Fruit fly (Drosophila melanogaster): ENCODE data around the gene p38a.
A peak's percentile ranks its signal among the peaks of the same experiment; 100 is the strongest.

Gene p38a

DNA sequence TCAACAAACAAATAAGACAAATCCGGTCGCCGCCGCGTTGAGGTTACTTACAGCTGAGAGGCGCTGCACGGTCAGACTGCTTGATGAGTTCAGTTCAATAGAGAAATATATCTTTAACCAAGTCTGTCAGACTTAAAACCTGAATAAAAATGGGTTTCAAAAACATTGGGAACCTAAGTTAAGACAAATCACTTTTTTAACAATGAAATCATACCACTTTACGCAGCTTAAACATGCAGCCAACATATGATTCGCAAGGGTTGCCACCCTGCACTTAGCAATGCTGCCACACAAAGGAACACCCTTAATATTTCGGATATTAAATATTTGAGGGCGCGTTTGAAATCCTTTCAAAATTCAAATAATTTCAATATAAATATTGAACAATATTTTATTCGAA is 36.5 kb upstream of the p38a start, which contains the start of gene CG5515 (continued):
- TF ChIP-seq CG10147 (GFP tag; optimal IDR thresholded peaks at IDR 0.05) (no peak), CG14441 (GFP tag; IDR thresholded peaks at IDR 0.05) (peak; percentile 76), Dip2 (GFP tag; IDR thresholded peaks at IDR 0.05) (no peak), CG10366 (GFP tag; IDR thresholded peaks at IDR 0.05) (peak; percentile 88), Abd-B (GFP tag; optimal IDR thresholded peaks at IDR 0.05) (peak; percentile 72), CG12104 (GFP tag; optimal IDR thresholded peaks at IDR 0.05) (peak; percentile 56), cato (GFP tag; optimal IDR thresholded peaks at IDR 0.05; ENCODE audit: borderline replicate concordance) (peak; percentile 61), Dp (GFP tag; optimal IDR thresholded peaks at IDR 0.05) (peak; percentile 80), Spps (tag; optimal IDR thresholded peaks at IDR 0.05) (peak; percentile 20), sqz (GFP tag; optimal IDR thresholded peaks at IDR 0.05) (no peak), Eip74EF (GFP tag; optimal IDR thresholded peaks at IDR 0.05) (no peak), rib (GFP tag; IDR thresholded peaks at IDR 0.05) (no peak), CG6272 (GFP tag; IDR thresholded peaks at IDR 0.05) (peak; percentile 80), pnt (GFP tag; optimal IDR thresholded peaks at IDR 0.05) (peak; percentile 68), Atf-2 (GFP tag; optimal IDR thresholded peaks at IDR 0.05) (peak; percentile 70), bsh (GFP tag; optimal IDR thresholded peaks at IDR 0.05) (peak in 1 of 2 experiments; percentile 68), amos (GFP tag; IDR thresholded peaks at IDR 0.05; ENCODE audit: partially characterized antibody) (peak; percentile 71), zfh1 (GFP tag; IDR thresholded peaks at IDR 0.05) (peak; percentile 81; the same call in 2 of the 3 replicates), ham (GFP tag; IDR thresholded peaks at IDR 0.05) (peak; percentile 54; the same call in 1 of the 2 replicates), fu2 (GFP tag; optimal IDR thresholded peaks at IDR 0.05) (peak; percentile 87), CG16863 (GFP tag; optimal IDR thresholded peaks at IDR 0.05) (peak; percentile 71), CG2116 (GFP tag; optimal IDR thresholded peaks at IDR 0.05) (peak; percentile 60), CG4730 (GFP tag; IDR thresholded peaks at IDR 0.05) (peak; percentile 75), twi (tag; optimal IDR thresholded peaks at IDR 0.05) (peak; percentile 41), org-1 (GFP tag; optimal IDR thresholded peaks at IDR 0.05) (no peak), kni (GFP tag; optimal IDR thresholded peaks at IDR 0.05) (peak; percentile 3), pfk (GFP tag; optimal IDR thresholded peaks at IDR 0.05) (no peak), Hr3 (GFP tag; optimal IDR thresholded peaks at IDR 0.05) (peak; percentile 80), CG3163 (GFP tag; optimal IDR thresholded peaks at IDR 0.05) (peak; percentile 76), CkIIα-i1 (GFP tag; IDR thresholded peaks at IDR 0.05) (no peak), peb (GFP tag; IDR thresholded peaks at IDR 0.05) (peak; percentile 49), CG2129 (GFP tag; IDR thresholded peaks at IDR 0.05; ENCODE audit: partially characterized antibody) (no peak), tna (GFP tag; IDR thresholded peaks at IDR 0.05; ENCODE audit: partially characterized antibody) (peak; percentile 81), CG9215 (GFP tag; IDR thresholded peaks at IDR 0.05) (peak; percentile 64), tio (GFP tag; optimal IDR thresholded peaks at IDR 0.05) (peak; percentile 51), CG16815 (GFP tag; optimal IDR thresholded peaks at IDR 0.05) (peak; percentile 69), unc-4 (GFP tag; IDR thresholded peaks at IDR 0.05; ENCODE audit: partially characterized antibody) (peak; percentile 58), CG11398 (GFP tag; optimal IDR thresholded peaks at IDR 0.05) (peak; percentile 53), CG13894 (tag; optimal IDR thresholded peaks at IDR 0.05) (no peak), gem (tag; optimal IDR thresholded peaks at IDR 0.05) (peak; percentile 92), az2 (GFP tag; optimal IDR thresholded peaks at IDR 0.05) (peak; percentile 63), Gsc (GFP tag; IDR thresholded peaks at IDR 0.05) (0 out of 2 replicates have a peak, but pooled peaks have one; percentile 32), ken (GFP tag; IDR thresholded peaks at IDR 0.05) (peak; percentile 93), schlank (tag; optimal IDR thresholded peaks at IDR 0.05) (no peak), CG9817 (tag; optimal IDR thresholded peaks at IDR 0.05) (peak; percentile 82), Dfd (GFP tag; optimal IDR thresholded peaks at IDR 0.05) (no peak), NFAT (GFP tag; IDR thresholded peaks at IDR 0.05) (peak; percentile 70), trh (GFP tag; optimal IDR thresholded peaks at IDR 0.05) (peak; percentile 61), Adf1 (GFP tag; IDR thresholded peaks at IDR 0.05) (peak; percentile 65), stc (GFP tag; IDR thresholded peaks at IDR 0.05) (peak; percentile 69), p53 (GFP tag; optimal IDR thresholded peaks at IDR 0.05) (peak; percentile 16)
